Fruit fly (Drosophila melanogaster) ovary, adult (tissue): Measurements from ENCODE around the gene dsd.
A peak's percentile ranks its signal among the peaks of the same experiment; 100 is the strongest.

Source experiments
- CG17801 ChIP-seq: fragments of 200-800 bp; optimal IDR thresholded peaks from 2 replicates; lab custom pipeline; 2019; ENCODE audit warnings: missing biosample characterization, mild to moderate bottlenecking, missing genetic modification characterization, moderate library complexity; ENCODE audit not compliant: partially characterized antibody

The dsd gene

DNA sequence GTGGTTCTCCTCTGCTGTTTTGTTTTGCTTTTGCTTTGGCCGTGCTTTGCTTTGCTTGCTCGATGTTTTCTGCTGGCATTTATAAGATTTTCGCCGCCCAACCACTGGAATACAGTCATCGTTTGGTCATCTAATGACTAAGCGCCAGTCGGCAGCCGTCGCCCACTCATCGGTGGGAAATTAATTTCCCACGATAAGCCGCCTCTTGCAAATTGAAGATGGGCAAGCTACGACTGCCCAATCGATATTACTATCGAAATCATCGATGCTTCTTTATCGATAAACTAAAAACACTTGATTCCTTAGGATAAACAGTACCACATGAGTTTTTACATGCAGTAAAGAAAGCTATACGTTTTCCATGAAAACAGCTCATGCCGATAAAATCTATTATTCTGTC, 36.5 kb downstream of the dsd start:
- TF ChIP-seq CG17801 (GFP tag; lab: Kevin White, UChicago) = no peak

DNA sequence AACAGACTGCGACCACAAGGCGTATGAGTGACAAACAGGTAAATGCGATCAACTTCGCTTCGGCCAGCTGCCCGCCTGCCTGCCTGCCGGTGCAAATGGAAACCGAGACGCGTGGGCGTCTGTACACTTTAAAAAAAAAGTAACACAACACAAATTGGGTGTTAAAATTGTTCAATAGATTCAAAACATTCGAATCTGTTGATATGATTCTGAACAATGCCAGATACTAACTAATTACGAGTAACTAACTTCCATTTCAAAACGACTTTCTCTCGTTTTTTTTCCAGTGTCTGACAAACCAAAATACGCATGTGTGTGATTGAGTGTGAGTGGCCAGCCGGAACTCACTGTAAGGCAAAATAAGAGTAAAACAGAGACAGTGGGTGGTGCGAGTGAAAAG, 37.5 kb downstream of the dsd start:
- no peak for TF ChIP-seq CG17801 (GFP tag; lab: Kevin White, UChicago)

DNA sequence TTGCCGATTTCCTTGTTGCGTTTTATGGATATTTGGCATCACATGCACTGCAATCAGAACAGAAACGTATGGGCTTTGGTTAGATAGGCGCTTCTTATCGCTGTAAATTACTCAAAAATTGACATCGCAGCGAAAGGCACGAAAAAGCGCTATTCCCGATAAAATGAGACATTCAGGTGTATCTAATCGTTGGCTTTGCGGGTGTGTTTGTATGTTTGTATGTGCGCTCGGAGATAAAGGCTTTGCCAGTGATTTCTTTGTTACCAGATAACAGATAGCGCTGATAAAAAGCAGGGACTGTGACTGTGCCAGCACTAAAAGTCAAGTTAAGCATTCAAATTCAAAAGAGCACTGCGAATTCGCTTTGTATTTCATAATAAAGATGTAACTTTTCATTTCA, 38.7 kb downstream of the dsd start:
- TF ChIP-seq CG17801 (GFP tag; lab: Kevin White, UChicago) = no peak

DNA sequence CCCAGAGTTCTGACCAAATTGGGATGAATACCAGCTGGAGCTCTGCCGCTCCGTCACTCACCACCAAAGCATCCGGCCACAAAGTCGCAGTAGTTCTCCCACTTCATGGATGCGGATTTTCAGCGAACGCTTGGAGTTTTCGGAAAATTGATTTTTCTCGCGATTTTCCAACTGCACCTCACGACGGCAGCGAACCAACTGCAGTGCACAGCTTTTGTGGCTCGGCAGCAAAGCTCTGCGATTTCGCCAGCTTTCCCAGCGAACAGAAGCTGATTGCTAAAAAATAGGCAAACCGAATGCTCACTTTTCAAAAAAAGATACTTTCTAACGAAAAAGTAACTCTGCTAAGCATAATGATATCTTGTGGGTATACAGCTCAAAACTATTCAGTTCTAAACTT, 46.1 kb downstream of the dsd start, which contains the start of gene CG5646:
Gene CG5646 (minus strand): TSS at position 206 of the 400 bp plus-strand sequence.
- TF ChIP-seq CG17801 (GFP tag; lab: Kevin White, UChicago) = peak; percentile 69

DNA sequence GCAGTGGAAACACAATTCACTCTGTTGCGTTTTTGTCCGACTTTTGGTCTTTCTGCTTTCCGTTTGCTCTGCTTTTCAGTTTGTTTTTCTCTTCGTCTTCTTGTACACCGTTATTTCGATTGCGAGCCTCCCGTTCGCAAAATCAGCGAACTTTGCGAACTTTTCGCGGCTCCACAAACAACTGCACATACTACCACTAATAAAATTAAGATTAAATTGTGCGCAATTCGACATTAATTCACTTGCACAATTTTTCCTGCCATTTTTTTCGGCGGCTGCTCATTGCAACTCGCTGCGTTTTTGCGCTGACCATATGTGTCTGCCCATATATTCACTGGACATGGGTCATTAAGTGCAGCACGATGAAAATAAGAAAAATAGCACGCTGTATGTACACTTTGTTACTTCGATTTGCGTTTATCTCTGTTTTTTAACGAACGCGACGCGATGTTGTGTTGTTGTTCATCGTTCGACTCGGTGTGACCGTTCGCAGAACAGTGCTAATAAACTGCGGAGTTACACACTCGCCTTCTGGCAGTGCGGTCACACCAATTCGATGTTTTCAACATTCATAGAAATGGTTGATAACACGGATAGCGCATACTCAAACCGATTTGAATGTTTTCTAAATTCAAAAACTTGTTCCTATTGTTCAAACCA, 48.4 kb downstream of the dsd start, which contains the start of gene Klp98A:
Gene Klp98A (minus strand): TSS at position 486 of the 660 bp plus-strand sequence.
- TF ChIP-seq CG17801 (GFP tag; lab: Kevin White, UChicago) = no peak

DNA sequence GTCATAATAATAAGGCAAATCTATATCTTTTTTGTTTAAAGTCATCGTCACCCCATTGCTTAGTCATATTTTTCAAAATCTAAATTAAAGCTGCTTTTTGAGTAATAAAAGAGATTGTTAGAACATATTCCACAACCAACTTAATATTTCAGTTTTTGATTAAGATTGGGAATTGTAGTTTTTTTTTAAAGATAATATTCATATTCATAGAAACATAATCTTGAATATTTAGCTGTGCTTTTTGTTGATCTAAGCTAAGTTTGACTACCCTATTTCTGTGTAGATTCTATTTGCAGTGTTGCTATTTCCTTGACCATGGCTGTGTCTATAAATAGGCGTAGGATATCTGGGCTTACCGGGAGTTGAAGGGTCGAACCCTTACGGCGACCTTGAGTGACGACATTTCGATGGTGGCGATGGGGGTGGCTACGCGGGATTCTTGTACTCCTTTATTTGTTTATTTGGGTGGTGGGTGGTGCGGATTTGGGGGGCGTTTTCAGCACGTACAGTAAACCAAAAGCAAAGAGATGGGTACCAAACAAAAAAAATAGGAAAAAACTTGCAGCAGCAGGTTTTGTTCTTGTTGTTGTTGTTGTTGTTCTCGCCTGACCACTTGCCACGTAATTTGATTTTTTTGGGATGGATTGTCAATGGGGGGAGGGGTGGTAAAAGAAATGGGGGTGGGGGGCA, 49.1 kb downstream of the dsd start:
- no peak for TF ChIP-seq CG17801 (GFP tag; lab: Kevin White, UChicago)

DNA sequence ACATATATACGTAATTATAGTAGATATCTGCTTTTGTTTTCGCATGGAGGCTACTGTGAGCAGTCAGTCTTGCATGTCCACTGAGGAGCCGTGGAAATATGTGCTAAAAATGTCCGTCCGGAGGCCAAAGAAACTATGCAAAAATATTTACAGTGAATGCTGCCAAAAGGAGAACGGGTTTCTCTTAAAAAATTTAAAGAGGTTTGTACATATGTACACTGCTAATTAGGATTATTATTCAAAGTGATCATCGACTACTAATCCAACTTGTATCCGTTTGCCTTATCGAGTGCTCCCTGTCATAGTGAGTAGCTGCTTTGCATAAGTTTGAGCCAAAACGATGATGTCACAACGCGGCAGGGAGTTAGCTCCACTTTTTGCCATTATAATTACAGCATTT, 50.2 kb downstream of the dsd start:
- TF ChIP-seq CG17801 (GFP tag; lab: Kevin White, UChicago) = no peak

DNA sequence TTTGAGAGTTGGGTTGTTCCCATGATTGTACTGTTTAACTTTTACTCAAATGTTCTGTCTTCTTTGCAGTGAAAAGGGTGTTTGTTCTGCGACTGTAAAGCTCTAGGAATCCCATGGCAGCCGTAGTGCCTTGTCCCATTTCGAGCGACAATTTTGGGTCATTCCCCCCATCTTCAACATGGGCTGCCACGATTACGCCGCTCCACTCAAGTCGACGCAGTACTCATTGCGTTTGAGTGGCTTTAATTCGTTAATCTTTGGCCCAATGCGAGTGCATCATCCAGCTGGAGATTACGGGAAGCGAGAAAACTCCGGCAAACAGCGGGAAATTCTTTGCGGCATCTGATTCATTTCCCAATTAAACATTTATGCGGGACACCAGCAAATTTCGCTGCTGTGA, 50.7 kb downstream of the dsd start:
- TF ChIP-seq CG17801 (GFP tag; lab: Kevin White, UChicago) = no peak

DNA sequence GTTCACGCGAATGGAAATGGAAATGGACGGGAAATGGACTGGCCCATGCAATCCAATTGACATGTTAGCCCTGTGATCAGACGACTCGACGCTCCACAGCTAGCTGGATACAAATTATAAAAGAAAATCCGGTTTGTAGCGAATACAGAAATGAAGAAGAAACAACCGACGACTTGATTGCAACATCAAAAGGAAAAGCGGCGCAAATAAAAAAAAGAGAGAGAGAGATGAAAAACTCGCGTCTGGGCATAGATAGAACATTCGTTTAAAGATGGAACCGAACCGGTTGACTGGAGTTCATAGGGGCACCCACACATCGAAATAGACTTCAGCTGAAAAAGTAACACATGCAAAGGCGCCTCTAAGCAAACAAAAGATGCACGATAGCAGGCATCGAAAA, 51.3 kb downstream of the dsd start:
- TF ChIP-seq CG17801 (GFP tag; lab: Kevin White, UChicago) = no peak

DNA sequence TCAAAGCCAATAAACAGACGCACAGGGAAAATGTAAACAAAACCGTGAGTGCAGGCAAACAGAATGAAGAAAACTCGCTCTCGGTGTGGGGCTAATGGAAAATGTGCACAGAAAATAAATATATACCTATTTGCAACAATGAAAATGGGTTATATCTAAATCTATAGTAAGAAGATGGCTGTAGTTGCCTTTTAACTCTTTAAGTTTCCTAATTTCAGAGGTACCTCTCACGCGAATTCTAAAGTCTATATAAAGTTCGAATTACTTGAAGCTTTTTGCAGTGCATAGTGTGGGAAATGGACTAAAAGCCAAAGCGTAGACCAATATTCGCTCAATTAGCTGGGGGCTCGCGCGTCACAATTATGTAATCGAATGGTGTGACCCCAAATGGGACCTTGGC, 52.2 kb downstream of the dsd start:
- peak; percentile 63 for TF ChIP-seq CG17801 (GFP tag; lab: Kevin White, UChicago)

DNA sequence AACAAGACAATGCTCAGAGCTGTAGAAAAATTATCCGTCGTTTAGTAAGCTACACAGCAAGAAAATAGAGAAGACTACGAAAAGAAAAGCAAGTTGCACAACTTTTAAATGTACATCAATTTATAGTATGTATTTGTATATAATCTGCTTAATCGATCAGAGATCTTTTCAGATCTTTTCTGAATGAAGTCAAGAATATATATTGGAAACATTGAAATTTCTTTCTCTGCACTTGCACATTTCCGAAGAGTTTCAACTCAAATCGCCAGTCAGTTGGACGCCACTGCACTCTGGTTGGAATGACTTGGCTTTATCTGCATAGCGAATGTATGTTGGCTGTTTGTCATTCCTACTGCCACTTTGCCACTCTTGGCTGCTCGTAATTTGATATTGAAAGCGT, 53.3 kb downstream of the dsd start:
- TF ChIP-seq CG17801 (GFP tag; lab: Kevin White, UChicago) = peak; percentile 85

DNA sequence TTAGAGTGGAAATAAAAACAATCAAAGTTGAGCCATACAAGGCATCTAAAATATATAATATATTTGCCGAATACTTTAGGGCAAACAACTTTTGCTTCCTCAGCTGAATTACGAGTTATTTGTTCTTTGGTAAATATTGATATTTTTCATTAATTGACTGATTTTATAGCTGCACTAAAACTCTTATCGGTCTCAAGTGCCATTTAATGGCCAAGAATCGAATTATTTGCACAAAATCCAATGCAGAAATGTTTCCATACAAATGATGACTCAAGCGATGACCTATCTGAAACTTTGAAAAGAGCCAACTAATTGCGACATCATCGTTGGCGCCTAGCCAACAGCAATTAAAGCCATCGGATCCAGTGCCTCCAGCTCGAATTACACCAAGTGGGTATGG, 53.8 kb downstream of the dsd start:
- no peak for TF ChIP-seq CG17801 (GFP tag; lab: Kevin White, UChicago)

DNA sequence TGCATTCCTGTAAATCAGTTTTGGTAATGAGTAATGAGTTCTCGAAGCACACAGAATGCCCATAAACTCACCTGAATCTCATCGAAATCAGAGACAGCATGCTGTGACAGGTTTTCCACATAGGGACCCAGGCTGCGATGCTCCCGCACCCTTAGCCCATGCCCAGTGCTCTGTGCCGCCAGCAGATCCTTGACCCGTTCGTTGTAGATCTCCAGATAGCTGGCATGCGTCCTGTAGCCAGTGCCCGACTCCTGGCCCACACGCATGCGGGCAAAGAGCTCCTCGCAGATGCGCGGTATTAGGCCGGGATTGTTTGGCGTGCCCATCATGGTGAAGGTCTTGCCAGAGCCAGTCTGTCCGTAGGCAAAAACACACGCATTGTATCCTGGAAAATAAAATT, 54.5 kb downstream of the dsd start:
- TF ChIP-seq CG17801 (GFP tag; lab: Kevin White, UChicago) = no peak
